Worm (Caenorhabditis elegans) whole organism, mixed stage, embryonic: ENCODE data around the gene rsp-4.
"Not testable (repeated sequence)": the region's sequence is repeated elsewhere in the genome, so short reads cannot be mapped to it uniquely, and the experiment has no call there.

Experiments used
- elt-1 ChIP-seq: sonication (generic microtip); optimal IDR thresholded peaks from 2 replicates; lab custom pipeline; 2017; ENCODE audit warnings: missing genetic modification characterization, mild to moderate bottlenecking, missing compliant biosample characterization, antibody characterized with exemption, moderate library complexity, borderline replicate concordance; ENCODE audit not compliant: insufficient read depth
- elt-3 ChIP-seq: fragments of 150-350 bp; optimal IDR thresholded peaks from 2 replicates; lab custom pipeline; 2014; ENCODE audit warnings: missing biosample characterization, missing genetic modification characterization
- mep-1 ChIP-seq: fragments of 150-350 bp; optimal IDR thresholded peaks from 2 replicates; lab custom pipeline; 2017; ENCODE audit warnings: missing biosample characterization, missing genetic modification reagents, missing genetic modification characterization, inconsistent platforms
- nhr-237 ChIP-seq: fragments of 150-350 bp; optimal IDR thresholded peaks from 2 replicates; lab custom pipeline; 2014; ENCODE audit warnings: missing biosample characterization, missing genetic modification characterization

DNA sequence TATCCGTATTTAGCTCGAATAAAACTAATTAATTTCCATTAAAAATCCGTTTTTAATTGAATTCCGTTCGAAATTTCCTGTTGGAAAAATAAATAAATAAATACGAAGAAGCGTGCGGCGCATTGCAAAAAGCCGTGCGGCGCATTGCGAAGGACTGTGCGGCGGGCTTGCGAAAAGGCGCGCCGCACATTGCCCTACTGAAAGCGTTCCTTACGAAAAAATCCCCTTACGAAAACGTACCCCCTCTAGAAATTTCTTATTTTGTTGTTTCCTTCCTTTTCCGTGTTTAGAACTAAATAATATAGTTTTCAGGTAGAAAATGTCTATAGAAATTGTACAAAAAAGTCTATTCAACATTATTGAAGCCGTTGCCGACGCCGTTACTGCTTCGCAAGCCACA, 38.3 kb downstream of the rsp-4 start, which contains the start of gene F09E5.8:
- not testable (repeated sequence) for TF ChIP-seq elt-3; elt-1 (tag; lab: Kevin White, UChicago); nhr-237 (tag; lab: Kevin White, UChicago); mep-1 (tag; lab: Kevin White, UChicago)
